Worm (Caenorhabditis elegans) whole organism, young adult: Measurements from ENCODE around the gene usp-39.

ENCODE experiments used
- B0261.1 ChIP-seq: sonication (generic microtip); optimal IDR thresholded peaks from 2 replicates; lab custom pipeline; 2016; ENCODE audit warnings: mild to moderate bottlenecking, missing genetic modification characterization, moderate library complexity, missing compliant biosample characterization
- ama-1 ChIP-seq, 3 experiments: fragments of 150-350 bp in 1 of 3; sonication (generic microtip) in 2 of 3; optimal IDR thresholded peaks; 2 replicates each; lab custom pipeline; 2014 to 2018; ENCODE audit warnings: missing biosample characterization in 2 of 3, missing genetic modification characterization in 2 of 3, missing genetic modification reagents in 2 of 3
- attf-6 ChIP-seq: fragments of 200-800 bp; sonication (Bioruptor generic); IDR thresholded peaks from 2 replicates; pipeline ENCODE4 v1.3.6; 2022; ENCODE audit warnings: missing genetic modification reagents, missing genetic modification characterization, missing compliant biosample characterization
- cebp-1 ChIP-seq, 2 experiments: fragments of 200-800 bp in 1 of 2; sonication (Bioruptor generic) in 1 of 2; sonication (generic microtip) in 1 of 2; IDR thresholded peaks in 1 of 2; optimal IDR thresholded peaks in 1 of 2; 2 replicates each; pipeline versions ENCODE4 v1.3.6 to Lab custom; 2017 to 2022; ENCODE audit warnings: missing compliant biosample characterization in 2 of 2, missing genetic modification characterization in 2 of 2, mild to moderate bottlenecking in 1 of 2, missing genetic modification reagents in 1 of 2, moderate library complexity in 1 of 2
- dpl-1 ChIP-seq: fragments of 150-350 bp; optimal IDR thresholded peaks from 2 replicates; lab custom pipeline; 2014; ENCODE audit warnings: missing biosample characterization, missing genetic modification reagents, missing genetic modification characterization
- nhr-179 ChIP-seq: sonication (generic microtip); optimal IDR thresholded peaks from 2 replicates; lab custom pipeline; 2016; ENCODE audit warnings: mild to moderate bottlenecking, missing genetic modification characterization, missing compliant biosample characterization
- rpc-1 ChIP-seq, 2 experiments: fragments of 150-350 bp in 1 of 2; sonication (generic microtip) in 1 of 2; optimal IDR thresholded peaks; 2 replicates each; lab custom pipeline; 2014 to 2018; ENCODE audit warnings: missing biosample characterization in 1 of 2, missing genetic modification characterization in 1 of 2, missing genetic modification reagents in 1 of 2, missing genotype in 1 of 2
- snpc-4 ChIP-seq, 5 experiments: fragments of 150-350 bp in 1 of 5; sonication (generic microtip) in 4 of 5; optimal IDR thresholded peaks; 2 replicates each; lab custom pipeline; 2014 to 2018; ENCODE audit warnings: missing genetic modification characterization in 5 of 5, missing biosample characterization in 3 of 5, antibody characterized with exemption in 2 of 5, mild to moderate bottlenecking in 2 of 5, missing compliant biosample characterization in 2 of 5, missing genotype in 2 of 5, moderate library complexity in 2 of 5, missing genetic modification reagents in 1 of 5
- sptf-2 ChIP-seq: fragments of 200-800 bp; sonication (Bioruptor generic); optimal IDR thresholded peaks from 2 replicates; lab custom pipeline; 2018; ENCODE audit warnings: mild to moderate bottlenecking, missing genetic modification characterization, missing compliant biosample characterization
- unc-130 ChIP-seq: sonication (generic microtip); optimal IDR thresholded peaks from 2 replicates; lab custom pipeline; 2016; ENCODE audit warnings: missing genetic modification reagents, missing genetic modification characterization, missing compliant biosample characterization
- zfh-2 ChIP-seq: fragments of 200-800 bp; sonication (Bioruptor generic); conservative IDR thresholded peaks from 2 replicates; pipeline ENCODE4 v1.3.6; 2022; ENCODE audit warnings: missing genetic modification reagents, missing genetic modification characterization, missing compliant biosample characterization
- ztf-25 ChIP-seq: fragments of 200-800 bp; sonication (Bioruptor generic); IDR thresholded peaks from 2 replicates; pipeline ENCODE4 v1.3.6; 2022; ENCODE audit warnings: missing genetic modification reagents, missing genetic modification characterization, missing compliant biosample characterization
- ztf-28 ChIP-seq: fragments of 200-800 bp; sonication (Bioruptor generic); IDR thresholded peaks from 2 replicates; pipeline ENCODE4 v1.3.6; 2022; ENCODE audit warnings: missing genetic modification reagents, missing genetic modification characterization, missing compliant biosample characterization

DNA sequence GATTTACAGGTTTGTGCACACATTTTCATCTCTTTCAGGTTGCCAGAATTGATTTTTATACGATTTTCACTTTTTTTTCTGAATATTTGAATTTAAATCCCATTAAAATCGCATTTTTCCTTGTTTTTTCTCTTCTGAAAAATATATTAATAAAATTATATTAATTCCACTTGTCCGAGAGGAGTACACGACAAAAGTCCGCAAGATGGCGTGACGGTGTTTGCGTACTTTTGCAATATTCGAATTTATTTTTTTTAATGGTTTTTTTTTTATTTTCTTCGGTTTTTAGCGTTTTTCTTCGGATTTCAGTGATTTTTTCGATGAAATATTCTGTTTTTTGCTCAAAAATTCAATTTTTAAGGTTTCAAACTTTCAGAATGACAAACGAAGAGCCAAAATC, at the start of gene usp-39:
- TF ChIP-seq nhr-179 (tag; lab: Kevin White, UChicago) (no peak), snpc-4 (GFP tag; optimal IDR thresholded peaks at IDR 0.05; lab: Kevin White, UChicago) (peak; percentile 60), snpc-4 (tag; optimal IDR thresholded peaks at IDR 0.05; lab: Kevin White, UChicago) (peak in 1 of 4 experiments; percentile 54), B0261.1 (tag; lab: Kevin White, UChicago) (no peak), dpl-1 (GFP tag; lab: Kevin White, UChicago) (peak; percentile 52), zfh-2 (no peak), rpc-1 (optimal IDR thresholded peaks at IDR 0.05; lab: Kevin White, UChicago) (no peak), rpc-1 (tag; optimal IDR thresholded peaks at IDR 0.05; lab: Kevin White, UChicago) (no peak), cebp-1 (GFP tag; IDR thresholded peaks at IDR 0.05; lab: Robert Waterston, UW) (no peak), cebp-1 (tag; optimal IDR thresholded peaks at IDR 0.05; lab: Kevin White, UChicago) (peak; percentile 66), sptf-2 (GFP tag; lab: Kevin White, UChicago) (no peak), attf-6 (no peak), ztf-25 (GFP tag; lab: Robert Waterston, UW) (no peak), ama-1 (optimal IDR thresholded peaks at IDR 0.05; lab: Kevin White, UChicago) (no peak), ama-1 (GFP tag; optimal IDR thresholded peaks at IDR 0.05; lab: Kevin White, UChicago) (no peak), unc-130 (GFP tag; lab: Kevin White, UChicago) (no peak), ztf-28 (GFP tag; lab: Robert Waterston, UW) (0 out of 2 replicates have a peak, but pooled peaks have one; percentile 29)
